Fruit fly (Drosophila melanogaster): ENCODE measurements around the gene crb.
A peak's percentile ranks its signal among the peaks of the same experiment; 100 is the strongest.

Gene crb

dm6 chr3R:24294784-24295555, at the start of gene crb (continued):
- TF ChIP-seq CG2199 (GFP tag; IDR thresholded peaks at IDR 0.05), result 0 out of 3 replicates have a peak, but pooled peaks have one; percentile 56
- TF ChIP-seq lilli (GFP tag; optimal IDR thresholded peaks at IDR 0.05), result peak; percentile 66
- TF ChIP-seq Scr (GFP tag; IDR thresholded peaks at IDR 0.05; ENCODE audit: partially characterized antibody), result peak; percentile 49
- peak; percentile 67 for TF ChIP-seq CrebB (tag; optimal IDR thresholded peaks at IDR 0.05)
- TF ChIP-seq sob (GFP tag; IDR thresholded peaks at IDR 0.05), result peak; percentile 67
- TF ChIP-seq sqz (GFP tag; optimal IDR thresholded peaks at IDR 0.05), result peak; percentile 77
- TF ChIP-seq CG9437 (GFP tag; optimal IDR thresholded peaks at IDR 0.05), result peak; percentile 36
- TF ChIP-seq NC2β (GFP tag; optimal IDR thresholded peaks at IDR 0.05), result peak; percentile 72
- peak; percentile 46 for TF ChIP-seq ems (GFP tag; optimal IDR thresholded peaks at IDR 0.05)
- TF ChIP-seq HLHmδ (GFP tag; optimal IDR thresholded peaks at IDR 0.05), result peak; percentile 53
- peak; percentile 31 for TF ChIP-seq PHDP (tag; optimal IDR thresholded peaks at IDR 0.05)
- no peak for TF ChIP-seq Doc2 (GFP tag; IDR thresholded peaks at IDR 0.05)
- peak; percentile 64 for TF ChIP-seq Meics (GFP tag; optimal IDR thresholded peaks at IDR 0.05)
- no peak for TF ChIP-seq Lpt (GFP tag; optimal IDR thresholded peaks at IDR 0.05)
- no peak for TF ChIP-seq eve (GFP tag; optimal IDR thresholded peaks at IDR 0.05)
- peak; percentile 18; the same call in 1 of the 3 replicates for TF ChIP-seq B-H1 (GFP tag; IDR thresholded peaks at IDR 0.05)
- no peak for TF ChIP-seq CG14667 (GFP tag; IDR thresholded peaks at IDR 0.05)
- no peak; the same call in 1 of the 2 replicates for TF ChIP-seq CG10959 (GFP tag; IDR thresholded peaks at IDR 0.05)
- peak; percentile 57; the same call in 1 of the 3 replicates for TF ChIP-seq so (GFP tag; IDR thresholded peaks at IDR 0.05)
- TF ChIP-seq CG7271 (tag; optimal IDR thresholded peaks at IDR 0.05), result no peak
- TF ChIP-seq CG4328 (GFP tag; optimal IDR thresholded peaks at IDR 0.05), result peak; percentile 12
- TF ChIP-seq CG18764 (GFP tag; optimal IDR thresholded peaks at IDR 0.05), result no peak
- TF ChIP-seq nau (GFP tag; optimal IDR thresholded peaks at IDR 0.05), result peak; percentile 12
- TF ChIP-seq chn (GFP tag; optimal IDR thresholded peaks at IDR 0.05), result peak; percentile 59
- peak; percentile 63 for TF ChIP-seq Lhr (GFP tag; optimal IDR thresholded peaks at IDR 0.05)
- TF ChIP-seq CG6689 (GFP tag; IDR thresholded peaks at IDR 0.05), result peak; percentile 38; the same call in 1 of the 2 replicates
- no peak for TF ChIP-seq z (GFP tag; IDR thresholded peaks at IDR 0.05)
- TF ChIP-seq CG10267 (tag; optimal IDR thresholded peaks at IDR 0.05), result peak; percentile 54
- TF ChIP-seq da (GFP tag; optimal IDR thresholded peaks at IDR 0.05), result no peak
- no peak for TF ChIP-seq aop (GFP tag; IDR thresholded peaks at IDR 0.05)
- TF ChIP-seq disco-r (GFP tag; optimal IDR thresholded peaks at IDR 0.05), result no peak
- peak; percentile 35 for TF ChIP-seq CG13424 (tag; optimal IDR thresholded peaks at IDR 0.05)
- TF ChIP-seq hth (optimal IDR thresholded peaks at IDR 0.05), result no peak
- TF ChIP-seq mirr (GFP tag; optimal IDR thresholded peaks at IDR 0.05), result peak; percentile 60
- peak; percentile 43 for TF ChIP-seq mam (GFP tag; optimal IDR thresholded peaks at IDR 0.05)
- no peak for TF ChIP-seq CG15011 (GFP tag; optimal IDR thresholded peaks at IDR 0.05)
- TF ChIP-seq Spps (tag; optimal IDR thresholded peaks at IDR 0.05), result no peak
- TF ChIP-seq Abd-B (GFP tag; optimal IDR thresholded peaks at IDR 0.05), result peak; percentile 17
- TF ChIP-seq BEAF-32 (GFP tag; optimal IDR thresholded peaks at IDR 0.05), result peak; percentile 42
- TF ChIP-seq CG4707 (GFP tag; optimal IDR thresholded peaks at IDR 0.05), result no peak
- no peak for TF ChIP-seq fd3F (GFP tag; optimal IDR thresholded peaks at IDR 0.05)
- no peak for TF ChIP-seq D19A (tag; optimal IDR thresholded peaks at IDR 0.05)
- peak; percentile 41 for TF ChIP-seq CHES-1-like (GFP tag; optimal IDR thresholded peaks at IDR 0.05)
- TF ChIP-seq Fer3 (tag; optimal IDR thresholded peaks at IDR 0.05), result peak; percentile 54
- peak; percentile 25 for TF ChIP-seq CG10979 (tag; optimal IDR thresholded peaks at IDR 0.05)
- TF ChIP-seq Awh (GFP tag; IDR thresholded peaks at IDR 0.05), result 0 out of 2 replicates have a peak, but pooled peaks have one; percentile 29
- peak; percentile 25 for TF ChIP-seq oc (tag; optimal IDR thresholded peaks at IDR 0.05)
- TF ChIP-seq CG10366 (GFP tag; IDR thresholded peaks at IDR 0.05), result no peak; the same call in 1 of the 2 replicates
- peak; percentile 56; the same call in 1 of the 2 replicates for TF ChIP-seq ato (GFP tag; IDR thresholded peaks at IDR 0.05; ENCODE audit: partially characterized antibody)

All from whole organism, embryonic.